Worm (Caenorhabditis elegans) whole organism, early embryonic: ENCODE results near the gene C08G5.7.

ENCODE experiments used
- B0310.2 ChIP-seq: sonication (generic microtip); optimal IDR thresholded peaks from 2 replicates; lab custom pipeline; 2016; ENCODE audit warnings: mild to moderate bottlenecking, missing genetic modification characterization, missing compliant biosample characterization
- F13C5.2 ChIP-seq: sonication (generic microtip); optimal IDR thresholded peaks from 2 replicates; lab custom pipeline; 2017; ENCODE audit warnings: mild to moderate bottlenecking, missing genetic modification characterization, inconsistent platforms, missing compliant biosample characterization
- aly-1 ChIP-seq: sonication (generic microtip); optimal IDR thresholded peaks from 2 replicates; lab custom pipeline; 2016; ENCODE audit warnings: missing genetic modification characterization, missing compliant biosample characterization
- ama-1 ChIP-seq: fragments of 150-350 bp; optimal IDR thresholded peaks from 2 replicates; lab custom pipeline; 2014
- ceh-13 ChIP-seq: fragments of 200-800 bp; sonication (Bioruptor generic); optimal IDR thresholded peaks from 2 replicates; lab custom pipeline; 2018; ENCODE audit warnings: mild to moderate bottlenecking, missing genetic modification characterization, missing compliant biosample characterization
- ceh-36 ChIP-seq: sonication (generic microtip); optimal IDR thresholded peaks from 2 replicates; lab custom pipeline; 2016; ENCODE audit warnings: missing genetic modification characterization, inconsistent platforms, missing compliant biosample characterization
- ets-7 ChIP-seq: sonication (generic microtip); optimal IDR thresholded peaks from 2 replicates; lab custom pipeline; 2016; ENCODE audit warnings: missing genotype, missing genetic modification characterization, missing compliant biosample characterization
- flt-1 ChIP-seq: fragments of 200-800 bp; sonication (Bioruptor generic); IDR thresholded peaks from 2 replicates; pipeline ENCODE4 v1.3.6; 2022; ENCODE audit warnings: missing genetic modification characterization, missing compliant biosample characterization
- hmbx-1 ChIP-seq: sonication (generic microtip); optimal IDR thresholded peaks from 2 replicates; lab custom pipeline; 2016; ENCODE audit warnings: mild to moderate bottlenecking, missing genetic modification characterization, missing compliant biosample characterization
- hmg-4 ChIP-seq: fragments of 200-800 bp; sonication (Bioruptor generic); optimal IDR thresholded peaks from 2 replicates; lab custom pipeline; 2018; ENCODE audit warnings: mild to moderate bottlenecking, missing genetic modification characterization, missing compliant biosample characterization
- hnd-1 ChIP-seq: sonication (generic microtip); optimal IDR thresholded peaks from 2 replicates; lab custom pipeline; 2016; ENCODE audit warnings: missing genetic modification characterization, missing compliant biosample characterization
- pes-1 ChIP-seq: fragments of 200-800 bp; sonication (Bioruptor generic); IDR thresholded peaks from 2 replicates; pipeline ENCODE4 v1.3.6; 2022; ENCODE audit warnings: missing genetic modification reagents, missing genetic modification characterization, missing compliant biosample characterization
- scrt-1 ChIP-seq: fragments of 200-800 bp; sonication (Bioruptor generic); IDR thresholded peaks from 2 replicates; pipeline ENCODE4 v1.3.6; 2022; ENCODE audit warnings: missing genetic modification characterization, missing compliant biosample characterization
- sea-1 ChIP-seq: fragments of 200-800 bp; sonication (Bioruptor generic); conservative IDR thresholded peaks from 2 replicates; pipeline ENCODE4 v1.3.6; 2022; ENCODE audit warnings: missing genetic modification characterization, missing compliant biosample characterization
- tbx-11 ChIP-seq: fragments of 200-800 bp; sonication (Bioruptor generic); IDR thresholded peaks from 2 replicates; pipeline ENCODE4 v1.3.6; 2022; ENCODE audit warnings: missing genetic modification characterization, missing compliant biosample characterization
- tbx-37 ChIP-seq: fragments of 200-800 bp; sonication (Bioruptor generic); conservative IDR thresholded peaks from 2 replicates; pipeline ENCODE4 v1.3.6; 2022; ENCODE audit warnings: missing genetic modification reagents, missing genetic modification characterization, missing compliant biosample characterization
- tra-4 ChIP-seq: sonication (generic microtip); optimal IDR thresholded peaks from 2 replicates; lab custom pipeline; 2017; ENCODE audit warnings: missing genetic modification characterization, missing compliant biosample characterization

Gene C08G5.7

DNA sequence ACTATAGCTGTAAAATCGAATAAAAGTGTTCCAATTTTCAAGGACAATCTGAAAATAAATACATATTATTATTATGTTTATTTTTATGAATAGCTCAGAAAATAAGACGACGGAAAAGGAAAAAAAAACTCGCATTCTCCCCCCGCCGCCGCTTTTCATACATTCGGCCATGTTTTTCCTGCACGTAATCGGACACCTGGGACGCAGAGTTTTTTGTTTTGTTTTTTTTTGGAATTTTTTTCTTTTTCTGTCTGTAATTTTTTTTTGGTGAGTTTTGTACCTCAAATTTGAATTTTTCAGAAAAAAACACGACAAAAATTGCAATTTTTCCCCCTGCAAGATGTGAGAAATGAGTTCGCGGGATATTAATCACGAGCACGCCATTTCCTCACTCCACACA, 5.1 kb upstream of the C08G5.7 start, which contains the start of gene C08G5.6:
C08G5.6 (plus strand) TSS at position 301 of the 400 bp plus-strand sequence.
- TF ChIP-seq hnd-1 (no peak), F13C5.2 (tag; lab: Kevin White, UChicago) (no peak), tbx-37 (GFP tag; lab: Robert Waterston, UW) (no peak), ceh-36 (tag; lab: Kevin White, UChicago) (no peak), ceh-13 (GFP tag; lab: Kevin White, UChicago) (no peak), hmg-4 (GFP tag; lab: Kevin White, UChicago) (no peak), scrt-1 (no peak), tbx-11 (GFP tag; lab: Robert Waterston, UW) (no peak)

DNA sequence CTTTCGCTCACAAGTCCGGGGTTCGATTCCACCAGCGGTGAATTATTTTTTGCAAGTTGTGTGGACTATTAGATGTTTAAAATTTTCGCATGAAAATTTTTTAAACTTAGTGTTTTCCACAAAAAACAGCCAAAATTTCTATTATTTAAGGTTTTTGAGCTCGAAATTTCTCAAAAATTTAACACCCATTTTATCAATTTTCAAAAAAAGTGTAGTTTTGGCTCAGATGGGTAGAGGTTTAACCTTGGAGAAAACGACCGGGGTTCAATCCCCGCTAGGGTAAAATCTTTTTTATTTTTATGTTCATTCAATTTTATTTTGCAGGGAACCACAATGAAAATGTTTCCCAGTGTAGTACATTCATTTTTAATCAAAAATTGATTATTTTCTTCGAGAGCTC, 4.1 kb upstream of the C08G5.7 start:
- TF ChIP-seq tbx-11 (GFP tag; lab: Robert Waterston, UW) (no peak), ceh-13 (GFP tag; lab: Kevin White, UChicago) (no peak), tbx-37 (GFP tag; lab: Robert Waterston, UW) (no peak), B0310.2 (tag; lab: Kevin White, UChicago) (no peak), ama-1 (no peak), aly-1 (no peak), hmg-4 (GFP tag; lab: Kevin White, UChicago) (no peak), sea-1 (GFP tag; lab: Robert Waterston, UW) (no peak), tra-4 (tag; lab: Kevin White, UChicago) (no peak), F13C5.2 (tag; lab: Kevin White, UChicago) (no peak), hnd-1 (no peak)

DNA sequence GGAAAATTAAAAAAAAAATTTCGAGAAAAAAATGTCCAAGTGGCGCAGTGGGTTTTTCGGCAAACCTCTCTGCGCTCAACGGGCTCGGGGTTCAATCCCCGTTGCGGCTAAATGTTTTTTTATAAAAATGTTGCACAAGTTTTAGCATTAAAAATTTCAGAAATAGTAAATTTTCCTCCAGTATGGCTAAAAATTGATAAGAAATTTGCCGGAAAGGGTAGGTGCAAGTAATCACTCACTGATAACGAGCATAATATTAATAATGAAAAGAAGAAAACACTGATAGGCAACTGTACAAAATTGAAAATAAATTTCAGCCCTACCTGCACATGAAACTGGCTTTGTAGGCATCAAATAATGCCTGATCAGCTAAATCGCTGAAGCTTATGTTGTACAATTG, 734 bp downstream of the C08G5.7 start:
- TF ChIP-seq tra-4 (tag; lab: Kevin White, UChicago): no peak
- 0 out of 2 replicates have a peak, but pooled peaks have one; percentile 15 for TF ChIP-seq pes-1 (GFP tag; lab: Robert Waterston, UW)

DNA sequence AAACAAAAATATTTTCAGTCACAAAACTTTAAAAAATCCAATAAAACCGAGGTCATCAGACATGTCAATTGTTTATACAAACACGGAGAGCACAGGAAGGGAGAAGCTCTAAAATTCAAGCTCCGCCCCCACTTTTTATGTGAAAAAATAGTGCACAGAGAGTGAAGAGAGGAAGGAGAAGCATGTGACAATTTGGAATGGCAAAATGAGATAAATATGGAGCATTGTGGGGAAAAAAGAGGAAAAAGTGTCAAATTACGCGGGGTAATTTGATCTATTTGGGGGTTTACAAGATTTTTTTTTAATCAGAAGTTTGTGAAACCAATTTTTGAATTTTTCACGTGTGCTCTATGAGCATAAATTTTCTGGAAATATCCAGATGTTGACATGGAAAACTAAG, 2.2 kb downstream of the C08G5.7 start:
- TF ChIP-seq hmbx-1 (tag; lab: Kevin White, UChicago): no peak
- TF ChIP-seq scrt-1: no peak
- no peak for TF ChIP-seq aly-1
- TF ChIP-seq hnd-1: no peak

DNA sequence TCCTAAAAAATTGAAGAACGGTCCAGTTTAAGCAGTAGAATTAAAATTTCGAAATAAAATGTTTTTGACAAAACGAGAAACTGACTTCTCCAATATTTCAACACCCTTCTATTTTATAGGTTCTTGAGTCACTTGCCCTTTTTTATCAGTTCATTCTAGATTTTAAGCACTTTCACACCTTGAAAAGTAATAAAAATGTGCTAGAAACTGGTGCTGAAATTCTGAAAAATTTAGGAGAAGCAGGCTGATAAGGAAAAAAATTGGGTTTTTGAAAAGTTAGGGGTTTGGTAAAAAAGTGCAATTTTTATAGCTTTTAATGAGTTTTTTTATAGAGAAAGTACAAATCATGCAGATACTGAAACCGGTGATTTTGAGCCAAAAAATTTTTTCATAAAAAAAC, 4.8 kb downstream of the C08G5.7 start:
- no peak for TF ChIP-seq flt-1 (GFP tag; lab: Robert Waterston, UW)
- no peak for TF ChIP-seq sea-1 (GFP tag; lab: Robert Waterston, UW)
- TF ChIP-seq ets-7 (tag; lab: Kevin White, UChicago): no peak
- no peak for TF ChIP-seq B0310.2 (tag; lab: Kevin White, UChicago)
- TF ChIP-seq F13C5.2 (tag; lab: Kevin White, UChicago): no peak
- no peak for TF ChIP-seq ceh-36 (tag; lab: Kevin White, UChicago)
- TF ChIP-seq hmg-4 (GFP tag; lab: Kevin White, UChicago): no peak
- no peak for TF ChIP-seq tra-4 (tag; lab: Kevin White, UChicago)
- TF ChIP-seq tbx-11 (GFP tag; lab: Robert Waterston, UW): no peak
- TF ChIP-seq hnd-1: no peak
- TF ChIP-seq ceh-13 (GFP tag; lab: Kevin White, UChicago): no peak

DNA sequence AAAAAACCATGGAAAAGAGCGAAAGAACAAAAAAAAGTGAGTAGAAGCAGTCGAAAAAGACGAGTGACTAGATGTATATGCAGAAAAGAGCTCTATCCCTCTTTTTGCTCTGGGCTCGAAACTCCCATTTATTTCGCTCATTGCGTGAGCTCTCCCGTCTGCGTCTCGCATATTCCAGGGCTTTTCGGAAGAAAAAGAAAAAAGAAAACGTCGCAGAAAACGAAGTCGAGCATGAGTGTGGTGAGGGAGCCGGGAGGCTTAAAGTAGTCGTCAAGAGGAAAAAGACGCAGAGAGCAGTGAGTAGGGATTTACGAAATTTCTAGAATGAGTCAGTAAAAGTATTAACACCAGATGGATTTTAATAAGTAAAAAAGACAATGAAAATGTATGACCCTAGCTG, 5.3 kb downstream of the C08G5.7 start:
- TF ChIP-seq F13C5.2 (tag; lab: Kevin White, UChicago): no peak
- TF ChIP-seq pes-1 (GFP tag; lab: Robert Waterston, UW): no peak
- no peak for TF ChIP-seq sea-1 (GFP tag; lab: Robert Waterston, UW)
- TF ChIP-seq hnd-1: no peak
- no peak for TF ChIP-seq ceh-36 (tag; lab: Kevin White, UChicago)
- no peak for TF ChIP-seq tra-4 (tag; lab: Kevin White, UChicago)
- TF ChIP-seq ets-7 (tag; lab: Kevin White, UChicago): no peak
- TF ChIP-seq tbx-37 (GFP tag; lab: Robert Waterston, UW): no peak
- TF ChIP-seq ama-1: no peak
- TF ChIP-seq B0310.2 (tag; lab: Kevin White, UChicago): no peak
- TF ChIP-seq flt-1 (GFP tag; lab: Robert Waterston, UW): no peak
- no peak for TF ChIP-seq hmbx-1 (tag; lab: Kevin White, UChicago)
- TF ChIP-seq hmg-4 (GFP tag; lab: Kevin White, UChicago): no peak
- no peak for TF ChIP-seq aly-1
- no peak for TF ChIP-seq scrt-1
- TF ChIP-seq tbx-11 (GFP tag; lab: Robert Waterston, UW): no peak
- TF ChIP-seq ceh-13 (GFP tag; lab: Kevin White, UChicago): no peak

DNA sequence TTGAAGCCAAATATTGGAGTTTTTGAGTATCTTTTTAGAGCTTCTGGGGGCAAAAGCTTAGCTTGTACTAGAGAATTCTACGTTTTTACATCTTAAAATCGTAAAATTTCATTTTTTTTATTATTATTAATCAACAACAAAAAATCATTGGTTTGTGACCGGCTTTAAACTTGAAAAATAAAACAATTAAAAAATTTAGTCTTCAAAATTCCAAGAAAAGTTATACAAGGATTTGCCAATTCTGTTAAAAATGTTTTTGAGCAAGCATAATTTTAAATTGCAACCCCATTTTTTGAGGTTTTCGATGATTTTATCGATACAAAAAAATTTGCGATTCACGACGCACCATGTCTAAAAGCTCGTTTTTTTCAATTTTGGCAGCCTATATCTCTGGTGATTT, 7.9 kb downstream of the C08G5.7 start:
- no peak for TF ChIP-seq ceh-36 (tag; lab: Kevin White, UChicago)

DNA sequence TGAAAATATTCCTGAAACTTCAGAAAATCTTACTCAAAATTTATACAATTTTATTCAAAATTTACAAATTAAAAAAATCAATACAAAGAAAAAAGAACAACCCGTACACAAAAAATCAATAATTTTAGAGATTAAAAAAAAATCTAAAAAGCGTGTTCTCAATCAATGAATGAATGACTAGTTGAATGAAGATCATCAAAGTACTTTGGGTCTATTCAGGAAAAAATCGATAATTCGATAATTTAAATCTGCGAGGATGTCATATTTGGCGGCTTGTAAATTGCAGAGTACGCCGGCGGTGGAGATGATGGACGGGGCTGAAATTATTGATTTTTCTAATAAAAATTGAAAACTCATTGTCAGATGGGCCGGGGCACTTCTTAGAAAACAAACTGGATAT, 9.0 kb downstream of the C08G5.7 start:
- TF ChIP-seq flt-1 (GFP tag; lab: Robert Waterston, UW) (no peak), tra-4 (tag; lab: Kevin White, UChicago) (no peak), ceh-36 (tag; lab: Kevin White, UChicago) (no peak), hmbx-1 (tag; lab: Kevin White, UChicago) (no peak), B0310.2 (tag; lab: Kevin White, UChicago) (no peak), tbx-37 (GFP tag; lab: Robert Waterston, UW) (no peak), F13C5.2 (tag; lab: Kevin White, UChicago) (no peak), ceh-13 (GFP tag; lab: Kevin White, UChicago) (no peak), scrt-1 (no peak), pes-1 (GFP tag; lab: Robert Waterston, UW) (no peak), hmg-4 (GFP tag; lab: Kevin White, UChicago) (no peak)
